Fruit fly (Drosophila melanogaster) whole organism, wandering third instar larva: Measurements from ENCODE around the gene gudu.

Source experiments
- Abd-B ChIP-seq: fragments of >200 bp; optimal IDR thresholded peaks from 2 replicates; lab custom pipeline; 2017; ENCODE audit warnings: missing biosample characterization, missing genetic modification characterization
- CG32264 ChIP-seq: fragments of 200-800 bp; sonication (Bioruptor generic); optimal IDR thresholded peaks from 2 replicates; lab custom pipeline; 2016; ENCODE audit warnings: missing biosample characterization, missing genetic modification characterization
- CG9705 ChIP-seq: fragments of 200-800 bp; sonication (Bioruptor generic); optimal IDR thresholded peaks from 2 replicates; lab custom pipeline; 2018; ENCODE audit warnings: missing biosample characterization, mild to moderate bottlenecking, missing genetic modification characterization
- CrebA ChIP-seq: fragments of 200-800 bp; sonication (Bioruptor generic); optimal IDR thresholded peaks from 2 replicates; lab custom pipeline; 2016; ENCODE audit warnings: missing biosample characterization, mild to moderate bottlenecking, missing genetic modification characterization, borderline replicate concordance
- Dfd ChIP-seq: fragments of >200 bp; optimal IDR thresholded peaks from 2 replicates; lab custom pipeline; 2017; ENCODE audit warnings: missing biosample characterization, missing genetic modification characterization
- Dif ChIP-seq: fragments of 200-275, 200-300 bp; sonication (Bioruptor generic); optimal IDR thresholded peaks from 2 replicates; lab custom pipeline; 2018; ENCODE audit warnings: missing biosample characterization, missing genetic modification characterization; ENCODE audit not compliant: partially characterized antibody
- GATAd ChIP-seq: sonication (Bioruptor generic); optimal IDR thresholded peaks from 2 replicates; lab custom pipeline; 2016; ENCODE audit warnings: missing biosample characterization, missing genetic modification characterization
- HLH106 ChIP-seq: fragments of 200-800 bp; optimal IDR thresholded peaks from 3 replicates; lab custom pipeline; 2019; ENCODE audit warnings: missing biosample characterization, mild to moderate bottlenecking, missing genetic modification characterization, moderate library complexity
- Hnf4 ChIP-seq: fragments of 200-800 bp; sonication (Bioruptor generic); optimal IDR thresholded peaks from 2 replicates; lab custom pipeline; 2016; ENCODE audit warnings: missing biosample characterization, mild to moderate bottlenecking, missing genetic modification characterization
- Hr78 ChIP-seq: fragments of >200 bp; optimal IDR thresholded peaks from 2 replicates; lab custom pipeline; 2017; ENCODE audit warnings: missing biosample characterization, missing genetic modification characterization
- Hr83 ChIP-seq: fragments of 200-300 bp; sonication (Bioruptor generic); optimal IDR thresholded peaks from 2 replicates; lab custom pipeline; 2016; ENCODE audit warnings: missing biosample characterization, mild to moderate bottlenecking, missing genetic modification characterization, moderate library complexity; ENCODE audit not compliant: poor library complexity, severe bottlenecking
- Jra ChIP-seq: sonication (Bioruptor generic); optimal IDR thresholded peaks from 2 replicates; lab custom pipeline; 2016; ENCODE audit warnings: missing biosample characterization, missing genetic modification characterization
- Mio ChIP-seq: sonication (Bioruptor generic); optimal IDR thresholded peaks from 2 replicates; lab custom pipeline; 2016; ENCODE audit warnings: missing biosample characterization, missing genetic modification characterization
- Myc ChIP-seq: fragments of >200 bp; optimal IDR thresholded peaks from 2 replicates; lab custom pipeline; 2017
- N ChIP-seq: fragments of >200 bp; optimal IDR thresholded peaks from 2 replicates; lab custom pipeline; 2018; ENCODE audit warnings: missing biosample characterization, missing external identifiers, missing genetic modification characterization
- OdsH ChIP-seq: fragments of 200-800 bp; sonication (Bioruptor generic); optimal IDR thresholded peaks from 2 replicates; lab custom pipeline; 2016; ENCODE audit warnings: missing biosample characterization, mild to moderate bottlenecking, missing genetic modification characterization
- Rel ChIP-seq, 2 experiments: fragments of 200-800 bp; sonication (Bioruptor generic) in 1 of 2; optimal IDR thresholded peaks; 2 replicates in 1 of 2; 3 replicates in 1 of 2; lab custom pipeline; 2016 to 2019; ENCODE audit warnings: mild to moderate bottlenecking in 2 of 2, missing biosample characterization in 2 of 2, missing genetic modification characterization in 2 of 2, moderate library complexity in 1 of 2
- Sp1 ChIP-seq: fragments of 200-800 bp; sonication (Bioruptor generic); optimal IDR thresholded peaks from 3 replicates; lab custom pipeline; 2019; ENCODE audit warnings: missing biosample characterization, mild to moderate bottlenecking, missing genetic modification characterization, moderate library complexity
- Vsx2 ChIP-seq: fragments of 200-300, 225-300 bp; sonication (Bioruptor generic); optimal IDR thresholded peaks from 2 replicates; lab custom pipeline; 2018; ENCODE audit warnings: missing biosample characterization, missing genetic modification characterization; ENCODE audit not compliant: partially characterized antibody
- br ChIP-seq: fragments of 200-800 bp; sonication (Bioruptor generic); optimal IDR thresholded peaks from 2 replicates; lab custom pipeline; 2016; ENCODE audit warnings: missing biosample characterization, missing genetic modification characterization
- brk ChIP-seq: fragments of 200-800 bp; sonication (Bioruptor generic); optimal IDR thresholded peaks from 2 replicates; lab custom pipeline; 2016; ENCODE audit warnings: missing biosample characterization, mild to moderate bottlenecking, missing genetic modification characterization
- dl ChIP-seq, 2 experiments: fragments of 175-275, 200-275 bp in 1 of 2; fragments of 200-275 bp in 1 of 2; sonication (Bioruptor generic); optimal IDR thresholded peaks; lab custom pipeline; 2018; ENCODE audit warnings: mild to moderate bottlenecking in 2 of 2, missing biosample characterization in 2 of 2, missing genetic modification characterization in 2 of 2, moderate library complexity in 2 of 2; ENCODE audit not compliant: partially characterized antibody in 2 of 2, insufficient read depth in 1 of 2
- dmrt93B ChIP-seq: fragments of 200-800 bp; sonication (Bioruptor generic); optimal IDR thresholded peaks from 2 replicates; lab custom pipeline; 2018; ENCODE audit warnings: missing biosample characterization, mild to moderate bottlenecking, missing genetic modification characterization
- dsf ChIP-seq: sonication (Bioruptor generic); optimal IDR thresholded peaks from 2 replicates; lab custom pipeline; 2016; ENCODE audit warnings: missing biosample characterization, missing genetic modification characterization, borderline replicate concordance
- ey ChIP-seq: fragments of 200-800 bp; sonication (Bioruptor generic); optimal IDR thresholded peaks from 2 replicates; lab custom pipeline; 2016; ENCODE audit warnings: missing biosample characterization, missing genetic modification characterization
- foxo ChIP-seq, 2 experiments: fragments of 200-800 bp; sonication (Bioruptor generic); optimal IDR thresholded peaks; 2 replicates in 1 of 2; 3 replicates in 1 of 2; lab custom pipeline; 2016 to 2017; ENCODE audit warnings: missing biosample characterization in 2 of 2, missing genetic modification characterization in 2 of 2
- fru ChIP-seq: fragments of 200-800 bp; sonication (Bioruptor generic); optimal IDR thresholded peaks from 3 replicates; lab custom pipeline; 2016; ENCODE audit warnings: missing biosample characterization, mild to moderate bottlenecking, missing genetic modification characterization
- h ChIP-seq: fragments of 200-800 bp; sonication (Bioruptor generic); optimal IDR thresholded peaks from 3 replicates; lab custom pipeline; 2016; ENCODE audit warnings: missing biosample characterization, mild to moderate bottlenecking, missing genetic modification characterization
- lola ChIP-seq: fragments of >200 bp; optimal IDR thresholded peaks from 2 replicates; lab custom pipeline; 2017; ENCODE audit warnings: missing biosample characterization, missing genetic modification characterization
- pan ChIP-seq: fragments of >200 bp; optimal IDR thresholded peaks from 2 replicates; lab custom pipeline; 2017
- psq ChIP-seq: fragments of 200-800 bp; sonication (Bioruptor generic); optimal IDR thresholded peaks from 3 replicates; lab custom pipeline; 2017; ENCODE audit warnings: missing biosample characterization, mild to moderate bottlenecking, missing genetic modification characterization, moderate library complexity
- rgr ChIP-seq: fragments of 200-800 bp; sonication (Bioruptor generic); optimal IDR thresholded peaks from 3 replicates; lab custom pipeline; 2016; ENCODE audit warnings: missing biosample characterization, mild to moderate bottlenecking, missing genetic modification characterization
- sage ChIP-seq: fragments of 200-800 bp; sonication (Bioruptor generic); optimal IDR thresholded peaks from 2 replicates; lab custom pipeline; 2016; ENCODE audit warnings: missing biosample characterization, mild to moderate bottlenecking, missing genetic modification characterization
- sv ChIP-seq: fragments of 200-800 bp; sonication (Bioruptor generic); optimal IDR thresholded peaks from 3 replicates; lab custom pipeline; 2016; ENCODE audit warnings: missing biosample characterization, missing genetic modification characterization
- tai ChIP-seq: sonication (Bioruptor generic); optimal IDR thresholded peaks from 2 replicates; lab custom pipeline; 2016; ENCODE audit warnings: missing biosample characterization, missing genetic modification characterization
- usp ChIP-seq: fragments of >200 bp; optimal IDR thresholded peaks from 2 replicates; lab custom pipeline; 2017; ENCODE audit warnings: missing biosample characterization, missing genetic modification characterization
- woc ChIP-seq: sonication (Bioruptor generic); optimal IDR thresholded peaks from 2 replicates; lab custom pipeline; 2016; ENCODE audit warnings: missing biosample characterization, mild to moderate bottlenecking, missing genetic modification characterization

Gene gudu

dm6 chr2L:7419408-7420304, 31.3 kb downstream of the gudu start:
- TF ChIP-seq rgr (GFP tag; lab: Kevin White, UChicago): peak; percentile 43
- TF ChIP-seq Rel (GFP tag; optimal IDR thresholded peaks at IDR 0.05; lab: Kevin White, UChicago): no peak
- TF ChIP-seq Rel (tag; optimal IDR thresholded peaks at IDR 0.05; lab: Kevin White, UChicago): peak; percentile 87
- TF ChIP-seq h (GFP tag; lab: Kevin White, UChicago): peak; percentile 70
- TF ChIP-seq N (GFP tag; lab: Kevin White, UChicago): no peak
- peak; percentile 97 for TF ChIP-seq HLH106 (tag; lab: Kevin White, UChicago)
- peak; percentile 80 for TF ChIP-seq br (GFP tag; lab: Kevin White, UChicago)
- TF ChIP-seq CG9705 (GFP tag; lab: Kevin White, UChicago): peak; percentile 89
- TF ChIP-seq dmrt93B (GFP tag; lab: Kevin White, UChicago): peak; percentile 79
- peak; percentile 74 for TF ChIP-seq Hr83
- TF ChIP-seq Jra: peak; percentile 50
- TF ChIP-seq Dfd (GFP tag; lab: Kevin White, UChicago): no peak
- peak; percentile 93 for TF ChIP-seq Sp1
- TF ChIP-seq psq (GFP tag; lab: Kevin White, UChicago): peak; percentile 54
- peak; percentile 65 for TF ChIP-seq dsf (GFP tag; lab: Kevin White, UChicago)
- peak; percentile 3 for TF ChIP-seq woc (GFP tag; lab: Kevin White, UChicago)
- TF ChIP-seq OdsH (GFP tag; lab: Kevin White, UChicago): peak; percentile 75
- peak; percentile 25 for TF ChIP-seq Dif (GFP tag; lab: Kevin White, UChicago)
- TF ChIP-seq foxo (GFP tag; optimal IDR thresholded peaks at IDR 0.05; lab: Kevin White, UChicago): peak; percentile 0 to 74
- peak; percentile 55 for TF ChIP-seq tai
- TF ChIP-seq fru: peak; percentile 67
- peak in 1 of 2 experiments; percentile 34 for TF ChIP-seq dl (GFP tag; optimal IDR thresholded peaks at IDR 0.05; lab: Kevin White, UChicago; ENCODE audit: insufficient read depth in 1 of 2, partially characterized antibody in 2 of 2)
- peak; percentile 6 for TF ChIP-seq CG32264 (GFP tag; lab: Kevin White, UChicago)
- no peak for TF ChIP-seq Mio (GFP tag; lab: Kevin White, UChicago)
- TF ChIP-seq brk (GFP tag; lab: Kevin White, UChicago): no peak
- peak; percentile 61 for TF ChIP-seq ey (GFP tag; lab: Kevin White, UChicago)
- TF ChIP-seq GATAd: no peak
- no peak for TF ChIP-seq Myc (lab: Kevin White, UChicago)
- peak; percentile 46 for TF ChIP-seq Hnf4 (GFP tag; lab: Kevin White, UChicago)

dm6 chr2L:7420305-7421287, 32.3 kb downstream of the gudu start:
- TF ChIP-seq pan (no peak), ey (GFP tag; lab: Kevin White, UChicago) (peak; percentile 91), N (GFP tag; lab: Kevin White, UChicago) (no peak), GATAd (no peak), tai (peak; percentile 67), Hnf4 (GFP tag; lab: Kevin White, UChicago) (peak; percentile 80), CrebA (GFP tag; lab: Kevin White, UChicago) (no peak), foxo (GFP tag; optimal IDR thresholded peaks at IDR 0.05; lab: Kevin White, UChicago) (peak in 1 of 2 experiments; percentile 89), h (GFP tag; lab: Kevin White, UChicago) (peak; percentile 90), psq (GFP tag; lab: Kevin White, UChicago) (peak; percentile 66), HLH106 (tag; lab: Kevin White, UChicago) (peak; percentile 66), woc (GFP tag; lab: Kevin White, UChicago) (peak; percentile 88), CG32264 (GFP tag; lab: Kevin White, UChicago) (peak; percentile 85), Vsx2 (GFP tag; lab: Kevin White, UChicago) (no peak), Sp1 (peak; percentile 87), OdsH (GFP tag; lab: Kevin White, UChicago) (peak; percentile 88), Myc (lab: Kevin White, UChicago) (no peak), Dfd (GFP tag; lab: Kevin White, UChicago) (peak; percentile 28), Rel (GFP tag; optimal IDR thresholded peaks at IDR 0.05; lab: Kevin White, UChicago) (peak; percentile 24), Rel (tag; optimal IDR thresholded peaks at IDR 0.05; lab: Kevin White, UChicago) (peak; percentile 24), dmrt93B (GFP tag; lab: Kevin White, UChicago) (peak; percentile 65), Mio (GFP tag; lab: Kevin White, UChicago) (no peak), lola (no peak), fru (peak; percentile 89), sage (peak; percentile 73), CG9705 (GFP tag; lab: Kevin White, UChicago) (no peak), Abd-B (no peak), sv (GFP tag; lab: Kevin White, UChicago) (peak; percentile 49), usp (no peak), Hr83 (peak; percentile 37), dsf (GFP tag; lab: Kevin White, UChicago) (no peak), dl (GFP tag; optimal IDR thresholded peaks at IDR 0.05; lab: Kevin White, UChicago; ENCODE audit: insufficient read depth in 1 of 2, partially characterized antibody in 2 of 2) (peak in 1 of 2 experiments; percentile 1), brk (GFP tag; lab: Kevin White, UChicago) (no peak), rgr (GFP tag; lab: Kevin White, UChicago) (peak; percentile 78), Jra (peak; percentile 45), br (GFP tag; lab: Kevin White, UChicago) (peak; percentile 90), Dif (GFP tag; lab: Kevin White, UChicago) (no peak), Hr78 (no peak)
